Fruit fly (Drosophila melanogaster) whole organism, embryonic: Measurements from ENCODE around the gene CG7227.
A peak's percentile ranks its signal among the peaks of the same experiment; 100 is the strongest.

Source experiments
- CG10209 ChIP-seq: fragments of 200-800 bp; sonication (Bioruptor generic); optimal IDR thresholded peaks from 3 replicates; lab custom pipeline; 2017; ENCODE audit warnings: missing biosample characterization, mild to moderate bottlenecking, missing genetic modification characterization, missing genetic modification reagents
- CG10959 ChIP-seq: fragments of 200-800 bp; sonication (Bioruptor generic); IDR thresholded peaks from 2 replicates; pipeline ENCODE4 v1.3.6; 2022; ENCODE audit warnings: missing biosample characterization, missing genetic modification characterization
- CG10979 ChIP-seq: fragments of 200-800 bp; sonication (Bioruptor generic); optimal IDR thresholded peaks from 2 replicates; lab custom pipeline; 2018; ENCODE audit warnings: missing biosample characterization, mild to moderate bottlenecking, missing genetic modification characterization, moderate library complexity
- CG11085 ChIP-seq: fragments of 200-800 bp; sonication (Bioruptor generic); IDR thresholded peaks from 2 replicates; pipeline ENCODE4 v1.3.6; 2022; ENCODE audit warnings: missing biosample characterization, missing genetic modification characterization
- CG11247 ChIP-seq: fragments of 200-800 bp; sonication (Bioruptor generic); IDR thresholded peaks from 2 replicates; pipeline ENCODE4 v1.3.6; 2022; ENCODE audit warnings: missing biosample characterization, missing genetic modification characterization
- CG11398 ChIP-seq: fragments of 200-800 bp; sonication (Bioruptor generic); optimal IDR thresholded peaks from 2 replicates; lab custom pipeline; 2016; ENCODE audit warnings: missing biosample characterization, missing genetic modification characterization
- CG11504 ChIP-seq: fragments of 200-800 bp; sonication (Bioruptor generic); optimal IDR thresholded peaks from 3 replicates; lab custom pipeline; 2019; ENCODE audit warnings: missing biosample characterization, mild to moderate bottlenecking, missing genetic modification characterization, moderate library complexity
- CG11696 ChIP-seq: fragments of 200-800 bp; sonication (Bioruptor generic); IDR thresholded peaks from 2 replicates; pipeline ENCODE4 v1.3.6; 2022; ENCODE audit warnings: missing biosample characterization, missing genetic modification characterization
- CG12104 ChIP-seq: fragments of 200-800 bp; sonication (Bioruptor generic); optimal IDR thresholded peaks from 3 replicates; lab custom pipeline; 2016; ENCODE audit warnings: missing biosample characterization, missing genetic modification characterization
- CG12391 ChIP-seq: fragments of 200-800 bp; sonication (Bioruptor generic); optimal IDR thresholded peaks from 3 replicates; lab custom pipeline; 2018; ENCODE audit warnings: missing biosample characterization, mild to moderate bottlenecking, missing genetic modification characterization, moderate library complexity
- CG14667 ChIP-seq: fragments of 200-800 bp; sonication (Bioruptor generic); IDR thresholded peaks from 2 replicates; pipeline ENCODE4 v1.3.6; 2022; ENCODE audit warnings: missing biosample characterization, missing genetic modification characterization
- CG15479 ChIP-seq: fragments of 200-800 bp; sonication (Bioruptor generic); optimal IDR thresholded peaks from 3 replicates; lab custom pipeline; 2019; ENCODE audit warnings: missing biosample characterization, mild to moderate bottlenecking, missing genetic modification characterization, moderate library complexity
- CG17568 ChIP-seq: fragments of 200-800 bp; sonication (Bioruptor generic); optimal IDR thresholded peaks from 2 replicates; lab custom pipeline; 2018; ENCODE audit warnings: missing biosample characterization, mild to moderate bottlenecking, missing genetic modification characterization, moderate library complexity
- CG2129 ChIP-seq: fragments of 200-800 bp; sonication (Bioruptor generic); IDR thresholded peaks from 2 replicates; pipeline ENCODE4 v1.3.6; 2022; ENCODE audit warnings: missing biosample characterization, missing genetic modification characterization; ENCODE audit not compliant: partially characterized antibody
- CG2889 ChIP-seq: fragments of 200-800 bp; sonication (Bioruptor generic); IDR thresholded peaks from 3 replicates; pipeline ENCODE4 v1.3.6; 2022; ENCODE audit warnings: missing biosample characterization, missing genetic modification characterization
- CG3065 ChIP-seq: fragments of 200-800 bp; sonication (Bioruptor generic); optimal IDR thresholded peaks from 2 replicates; lab custom pipeline; 2016; ENCODE audit warnings: missing biosample characterization, missing genetic modification characterization
- CG32772 ChIP-seq: fragments of 200-800 bp; sonication (Bioruptor generic); IDR thresholded peaks from 2 replicates; pipeline ENCODE4 v1.3.6; 2022; ENCODE audit warnings: missing biosample characterization, missing genetic modification characterization
- CG4424 ChIP-seq: fragments of 200-800 bp; sonication (Bioruptor generic); optimal IDR thresholded peaks from 3 replicates; lab custom pipeline; 2016; ENCODE audit warnings: missing biosample characterization, missing genetic modification characterization
- CG4854 ChIP-seq: fragments of 200-800 bp; sonication (Bioruptor generic); optimal IDR thresholded peaks from 2 replicates; lab custom pipeline; 2016; ENCODE audit warnings: missing biosample characterization, missing genetic modification characterization, inconsistent platforms
- CG5953 ChIP-seq: fragments of 200-800 bp; sonication (Bioruptor generic); IDR thresholded peaks from 2 replicates; pipeline ENCODE4 v1.3.6; 2022; ENCODE audit warnings: missing biosample characterization, missing genetic modification characterization
- CG6813 ChIP-seq: fragments of 200-800 bp; sonication (Bioruptor generic); optimal IDR thresholded peaks from 2 replicates; lab custom pipeline; 2017; ENCODE audit warnings: missing biosample characterization, missing genetic modification characterization, mild to moderate bottlenecking, moderate library complexity, missing genetic modification reagents
- CG9932 ChIP-seq: fragments of 200-800 bp; sonication (Bioruptor generic); IDR thresholded peaks from 2 replicates; pipeline ENCODE4 v1.3.6; 2022; ENCODE audit warnings: missing biosample characterization, missing genetic modification characterization
- CoRest ChIP-seq: fragments of 200-800 bp; sonication (Bioruptor generic); optimal IDR thresholded peaks from 3 replicates; lab custom pipeline; 2018; ENCODE audit warnings: missing biosample characterization, mild to moderate bottlenecking, missing genetic modification characterization, moderate library complexity
- Dll ChIP-seq: fragments of 200-800 bp; sonication (Bioruptor generic); IDR thresholded peaks from 4 replicates; pipeline ENCODE4 v1.3.6; 2022; ENCODE audit warnings: missing biosample characterization, missing genetic modification characterization; ENCODE audit not compliant: partially characterized antibody
- H2.0 ChIP-seq: fragments of 200-800 bp; sonication (Bioruptor generic); IDR thresholded peaks from 2 replicates; pipeline ENCODE4 v1.3.6; 2022; ENCODE audit warnings: missing biosample characterization, missing genetic modification characterization
- HLH3B ChIP-seq: fragments of 200-800 bp; sonication (Bioruptor generic); IDR thresholded peaks from 2 replicates; pipeline ENCODE4 v1.3.6; 2022; ENCODE audit warnings: missing biosample characterization, missing genetic modification characterization
- Kr ChIP-seq: fragments of 200-800 bp; sonication (Bioruptor generic); optimal IDR thresholded peaks from 2 replicates; lab custom pipeline; 2017; ENCODE audit warnings: missing biosample characterization, mild to moderate bottlenecking, missing genetic modification characterization
- Myb ChIP-seq: fragments of 200-800 bp; sonication (Bioruptor generic); optimal IDR thresholded peaks from 2 replicates; lab custom pipeline; 2016; ENCODE audit warnings: missing biosample characterization, missing genetic modification characterization
- Poxn ChIP-seq: fragments of 200-800 bp; sonication (Bioruptor generic); IDR thresholded peaks from 2 replicates; pipeline ENCODE4 v1.3.6; 2022; ENCODE audit warnings: missing biosample characterization, missing genetic modification characterization
- Spps ChIP-seq: fragments of 200-800 bp; sonication (Bioruptor generic); optimal IDR thresholded peaks from 2 replicates; lab custom pipeline; 2018; ENCODE audit warnings: missing biosample characterization, mild to moderate bottlenecking, missing genetic modification characterization
- bbx ChIP-seq: fragments of 200-800 bp; sonication (Bioruptor generic); IDR thresholded peaks from 2 replicates; pipeline ENCODE4 v1.3.6; 2022; ENCODE audit warnings: missing biosample characterization, missing genetic modification characterization; ENCODE audit not compliant: partially characterized antibody
- bcd ChIP-seq: fragments of 200-800 bp; sonication (Bioruptor generic); optimal IDR thresholded peaks from 2 replicates; lab custom pipeline; 2017; ENCODE audit warnings: missing biosample characterization, mild to moderate bottlenecking, missing genetic modification characterization
- chm ChIP-seq: fragments of 200-800 bp; sonication (Bioruptor generic); IDR thresholded peaks from 2 replicates; pipeline ENCODE4 v1.3.6; 2022; ENCODE audit warnings: missing biosample characterization, missing genetic modification characterization
- dmrt99B ChIP-seq: fragments of 200-800 bp; sonication (Bioruptor generic); optimal IDR thresholded peaks from 2 replicates; lab custom pipeline; 2018; ENCODE audit warnings: missing biosample characterization, mild to moderate bottlenecking, missing genetic modification characterization, moderate library complexity
- eyg ChIP-seq: fragments of 200-800 bp; sonication (Bioruptor generic); optimal IDR thresholded peaks from 3 replicates; lab custom pipeline; 2016; ENCODE audit warnings: missing biosample characterization, missing genetic modification characterization
- fru ChIP-seq: fragments of >200 bp; optimal IDR thresholded peaks from 2 replicates; lab custom pipeline; 2017
- insv ChIP-seq, 2 experiments: fragments of 200-800 bp; sonication (Bioruptor generic); optimal IDR thresholded peaks; 3 replicates each; lab custom pipeline; 2016 to 2018; ENCODE audit warnings: missing biosample characterization in 2 of 2, missing genetic modification characterization in 2 of 2
- ken ChIP-seq: fragments of 200-800 bp; sonication (Bioruptor generic); IDR thresholded peaks from 3 replicates; pipeline ENCODE4 v1.3.6; 2022; ENCODE audit warnings: missing biosample characterization, missing genetic modification characterization
- lov ChIP-seq, 2 experiments: fragments of 200-800 bp in 1 of 2; fragments of >200 bp in 1 of 2; sonication (Bioruptor generic) in 1 of 2; IDR thresholded peaks in 1 of 2; optimal IDR thresholded peaks in 1 of 2; 2 replicates in 1 of 2; 3 replicates in 1 of 2; pipeline versions ENCODE4 v1.3.6 to Lab custom; 2017 to 2022; ENCODE audit warnings: missing biosample characterization in 1 of 2, missing genetic modification characterization in 1 of 2
- luna ChIP-seq: fragments of 200-800 bp; sonication (Bioruptor generic); optimal IDR thresholded peaks from 2 replicates; lab custom pipeline; 2016; ENCODE audit warnings: missing biosample characterization, missing genetic modification characterization
- nau ChIP-seq: fragments of 200-800 bp; sonication (Bioruptor generic); optimal IDR thresholded peaks from 3 replicates; lab custom pipeline; 2017; ENCODE audit warnings: missing biosample characterization, mild to moderate bottlenecking, missing genetic modification characterization, missing genetic modification reagents
- onecut ChIP-seq: fragments of 200-800 bp; sonication (Bioruptor generic); IDR thresholded peaks from 2 replicates; pipeline ENCODE4 v1.3.6; 2022; ENCODE audit warnings: missing biosample characterization, missing genetic modification characterization
- sens-2 ChIP-seq: fragments of 200-800 bp; sonication (Bioruptor generic); IDR thresholded peaks from 2 replicates; pipeline ENCODE4 v1.3.6; 2022; ENCODE audit warnings: missing biosample characterization, missing genetic modification characterization
- seq ChIP-seq: fragments of 200-800 bp; sonication (Bioruptor generic); IDR thresholded peaks from 2 replicates; pipeline ENCODE4 v1.3.6; 2022; ENCODE audit warnings: missing biosample characterization, missing genetic modification characterization
- slou ChIP-seq: fragments of 200-800 bp; sonication (Bioruptor generic); optimal IDR thresholded peaks from 3 replicates; lab custom pipeline; 2016; ENCODE audit warnings: missing biosample characterization, missing genetic modification characterization
- tap ChIP-seq: fragments of 200-800 bp; optimal IDR thresholded peaks from 3 replicates; lab custom pipeline; 2019; ENCODE audit warnings: missing biosample characterization, mild to moderate bottlenecking, missing genetic modification characterization, moderate library complexity
- vvl ChIP-seq: fragments of 200-800 bp; sonication (Bioruptor generic); IDR thresholded peaks from 2 replicates; pipeline ENCODE4 v1.3.6; 2022; ENCODE audit warnings: missing biosample characterization, missing genetic modification characterization
- zfh1 ChIP-seq: fragments of 200-800 bp; sonication (Bioruptor generic); IDR thresholded peaks from 3 replicates; pipeline ENCODE4 v1.3.6; 2022; ENCODE audit warnings: missing biosample characterization, missing genetic modification characterization

The CG7227 gene

DNA sequence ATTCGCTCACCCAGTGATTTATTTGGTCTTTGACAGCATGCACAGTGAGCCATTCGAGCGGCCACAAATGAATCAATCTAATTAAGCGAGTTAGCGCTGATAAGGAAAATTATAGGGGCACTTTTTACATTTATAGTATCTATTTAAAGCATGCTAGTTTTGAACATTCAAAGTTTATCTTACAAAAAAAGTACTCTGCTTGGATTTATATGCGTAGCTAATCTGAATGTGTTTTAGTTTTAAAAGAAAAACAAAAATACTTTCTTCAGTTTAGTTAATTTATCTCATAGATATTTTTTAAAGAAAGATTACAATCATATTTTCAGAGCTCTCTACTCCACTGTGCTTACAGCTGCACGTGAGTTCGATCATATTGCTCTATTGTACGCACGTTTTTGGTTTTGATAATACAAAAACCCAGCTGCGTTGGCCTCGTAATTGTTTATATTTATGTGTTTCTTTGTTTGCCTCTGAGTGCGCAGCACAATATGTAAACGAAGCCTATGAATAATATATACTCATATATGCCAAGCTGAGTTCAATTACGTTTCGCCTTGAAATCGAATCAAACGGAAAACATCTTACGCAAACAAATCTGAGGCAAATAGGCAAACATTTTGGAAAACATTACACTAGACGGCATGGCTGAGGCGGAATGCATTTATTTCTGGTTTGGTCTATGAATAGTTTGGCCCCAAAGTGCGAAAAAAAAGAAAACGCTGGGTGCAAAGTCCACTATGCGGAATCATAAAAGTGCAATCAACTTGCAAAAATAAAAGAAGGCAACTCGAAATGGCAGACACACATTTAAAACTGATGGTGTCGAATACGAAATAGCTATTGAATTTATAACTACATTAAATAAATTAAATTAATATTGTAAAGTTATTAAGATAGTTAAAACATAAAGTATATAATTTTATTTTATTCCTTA, 4.0 kb upstream of the CG7227 start (continued):
- TF ChIP-seq Kr (GFP tag; lab: Kevin White, UChicago) (no peak), CG3065 (GFP tag; lab: Kevin White, UChicago) (peak; percentile 56), tap (tag; lab: Kevin White, UChicago) (peak; percentile 72), onecut (GFP tag; lab: Robert Waterston, UW) (peak; percentile 66), CG17568 (GFP tag; lab: Kevin White, UChicago) (peak; percentile 79), lov (optimal IDR thresholded peaks at IDR 0.05; lab: Kevin White, UChicago) (no peak), lov (GFP tag; IDR thresholded peaks at IDR 0.05; lab: Robert Waterston, UW) (0 out of 3 replicates have a peak, but pooled peaks have one; percentile 59), Spps (tag; lab: Kevin White, UChicago) (peak; percentile 64), bcd (GFP tag; lab: Kevin White, UChicago) (peak; percentile 86), CG12104 (GFP tag; lab: Kevin White, UChicago) (peak; percentile 90), CG11696 (GFP tag; lab: Robert Waterston, UW) (peak; percentile 65), CG32772 (peak; percentile 66), chm (GFP tag; lab: Robert Waterston, UW) (peak; percentile 78; the same call in 1 of the 2 replicates), dmrt99B (tag; lab: Kevin White, UChicago) (peak; percentile 93), CG15479 (GFP tag; lab: Kevin White, UChicago) (no peak), HLH3B (GFP tag; lab: Robert Waterston, UW) (peak; percentile 71), CG10959 (GFP tag; lab: Robert Waterston, UW) (peak; percentile 40; the same call in 1 of the 2 replicates), sens-2 (GFP tag; lab: Robert Waterston, UW) (peak; percentile 59), seq (GFP tag; lab: Robert Waterston, UW) (peak; percentile 89), CG11247 (peak; percentile 63; the same call in 1 of the 2 replicates), CG2129 (GFP tag; lab: Robert Waterston, UW) (no peak), eyg (peak; percentile 63), vvl (GFP tag; lab: Robert Waterston, UW) (peak; percentile 89), CoRest (tag; lab: Kevin White, UChicago) (peak; percentile 93), insv (GFP tag; optimal IDR thresholded peaks at IDR 0.05; lab: Kevin White, UChicago) (peak in 1 of 2 experiments; percentile 45), ken (GFP tag; lab: Robert Waterston, UW) (0 out of 3 replicates have a peak, but pooled peaks have one; percentile 50), Dll (GFP tag; lab: Robert Waterston, UW) (no peak), CG11398 (GFP tag; lab: Kevin White, UChicago) (peak; percentile 46), fru (lab: Kevin White, UChicago) (no peak), CG10209 (GFP tag; lab: Kevin White, UChicago) (peak; percentile 90), slou (GFP tag; lab: Kevin White, UChicago) (peak; percentile 76), H2.0 (GFP tag; lab: Robert Waterston, UW) (peak; percentile 68), CG10979 (peak; percentile 88), CG12391 (tag; lab: Kevin White, UChicago) (peak; percentile 88), CG4854 (GFP tag; lab: Kevin White, UChicago) (peak; percentile 72), CG2889 (peak; percentile 66; the same call in 2 of the 3 replicates), Poxn (peak; percentile 61; the same call in 1 of the 2 replicates), nau (GFP tag; lab: Kevin White, UChicago) (peak; percentile 89), CG4424 (GFP tag; lab: Kevin White, UChicago) (peak; percentile 93), CG11085 (GFP tag; lab: Robert Waterston, UW) (peak; percentile 52), CG9932 (GFP tag; lab: Robert Waterston, UW) (peak; percentile 68), luna (GFP tag; lab: Kevin White, UChicago) (no peak), Myb (GFP tag; lab: Kevin White, UChicago) (peak; percentile 61), CG6813 (peak; percentile 73), bbx (GFP tag; lab: Robert Waterston, UW) (no peak), CG5953 (GFP tag; lab: Robert Waterston, UW) (peak; percentile 68), zfh1 (peak; percentile 76), CG11504 (tag; lab: Kevin White, UChicago) (peak; percentile 91), CG14667 (peak; percentile 68)
